5 worm cellular contexts compared by ENCODE assay signal in the genomic region with DNA sequence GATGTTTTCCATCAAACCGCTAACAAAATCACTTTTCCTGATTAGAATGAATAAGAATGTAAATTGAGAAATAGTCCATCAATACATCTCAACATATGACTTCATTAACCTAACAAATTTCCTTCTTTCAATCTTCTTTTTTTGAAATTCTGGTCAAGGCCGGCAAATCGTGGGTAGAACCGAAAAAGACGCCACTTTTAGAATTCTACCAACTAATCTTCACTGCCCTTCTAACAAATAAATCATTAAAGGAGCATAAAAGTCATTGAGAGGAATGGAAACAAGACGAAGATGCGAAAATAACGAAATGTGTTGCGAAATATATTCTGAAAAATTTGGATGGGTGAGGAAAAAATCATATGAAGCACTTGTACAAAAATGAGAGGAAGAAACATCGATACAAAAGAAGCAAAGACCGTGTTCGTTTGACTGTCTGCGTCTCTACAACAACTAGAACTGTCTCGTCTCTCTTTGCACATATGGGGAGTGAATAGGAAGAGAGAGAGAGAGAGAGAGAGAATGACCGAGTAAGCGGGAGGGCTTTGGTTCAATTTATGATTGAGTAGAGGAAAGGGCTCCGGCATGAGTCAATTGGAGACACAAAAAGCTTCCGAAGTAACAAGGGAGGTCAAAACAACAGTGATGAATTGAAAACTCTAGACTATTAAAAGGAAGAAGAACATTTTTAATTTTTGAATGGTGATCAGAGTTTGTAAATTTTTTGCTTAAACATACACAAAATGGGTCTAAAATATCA.
TF ChIP-seq lines count a peak whose summit lies in the region.

No protein-coding gene starts in this region.

TF ChIP-seq in whole organism, L1 larva, 84 proteins besides CTCF, POLR2A, EP300 and RAD21 (continued from another document):
- peak; percentile 79 for TF ChIP-seq nhr-85 (tag; lab: Kevin White, UChicago)
- peak; percentile 23 for TF ChIP-seq blmp-1 (tag; optimal IDR thresholded peaks at IDR 0.05; lab: Kevin White, UChicago)
- peak; percentile 16 to 29 for TF ChIP-seq efl-1 (optimal IDR thresholded peaks at IDR 0.05; lab: Kevin White, UChicago)
- peak in 1 of 2 experiments; percentile 91 for TF ChIP-seq efl-1 (GFP tag; optimal IDR thresholded peaks at IDR 0.05 in 1 of 2; lab: Kevin White, UChicago)
- peak; percentile 22 for TF ChIP-seq nhr-20 (tag; optimal IDR thresholded peaks at IDR 0.05; lab: Kevin White, UChicago)
- TF ChIP-seq lin-14 (GFP tag; optimal IDR thresholded peaks at IDR 0.05; lab: Kevin White, UChicago), result peak; percentile 38
- no peak for TF ChIP-seq ceh-88 (GFP tag; IDR thresholded peaks at IDR 0.05; lab: Robert Waterston, UW)
- no peak for TF ChIP-seq elt-3 (tag; optimal IDR thresholded peaks at IDR 0.05; lab: Kevin White, UChicago)

TF ChIP-seq in whole organism, L2 larva, 48 proteins besides CTCF, POLR2A, EP300 and RAD21 (continued from another document):
- TF ChIP-seq egl-27 (tag; optimal IDR thresholded peaks at IDR 0.05; lab: Kevin White, UChicago) (no peak), ama-1 (optimal IDR thresholded peaks at IDR 0.05; lab: Kevin White, UChicago) (no peak), elt-1 (tag; optimal IDR thresholded peaks at IDR 0.05; lab: Kevin White, UChicago) (no peak), Y55F3AM.14 (GFP tag; optimal IDR thresholded peaks at IDR 0.05; lab: Kevin White, UChicago) (no peak), mdl-1 (tag; optimal IDR thresholded peaks at IDR 0.05; lab: Kevin White, UChicago) (no peak), fos-1 (tag; optimal IDR thresholded peaks at IDR 0.05; lab: Kevin White, UChicago) (peak; percentile 40), ceh-82 (tag; optimal IDR thresholded peaks at IDR 0.05; lab: Kevin White, UChicago) (no peak), unc-39 (tag; optimal IDR thresholded peaks at IDR 0.05; lab: Kevin White, UChicago) (no peak), nhr-23 (tag; optimal IDR thresholded peaks at IDR 0.05; lab: Kevin White, UChicago) (no peak), mab-5 (tag; optimal IDR thresholded peaks at IDR 0.05; lab: Kevin White, UChicago) (no peak), lsy-2 (tag; optimal IDR thresholded peaks at IDR 0.05; lab: Kevin White, UChicago) (peak in 1 of 2 experiments; percentile 34), aly-2 (tag; optimal IDR thresholded peaks at IDR 0.05; lab: Kevin White, UChicago) (no peak), mbf-1 (tag; optimal IDR thresholded peaks at IDR 0.05; lab: Kevin White, UChicago) (no peak), dmd-4 (tag; optimal IDR thresholded peaks at IDR 0.05; lab: Kevin White, UChicago) (no peak), unc-62 (GFP tag; optimal IDR thresholded peaks at IDR 0.05; lab: Kevin White, UChicago) (no peak), ceh-16 (tag; optimal IDR thresholded peaks at IDR 0.05; lab: Kevin White, UChicago) (no peak), F13H6.1 (tag; optimal IDR thresholded peaks at IDR 0.05; lab: Kevin White, UChicago) (no peak), nhr-129 (tag; optimal IDR thresholded peaks at IDR 0.05; lab: Kevin White, UChicago) (peak; percentile 29), C34F6.9 (tag; optimal IDR thresholded peaks at IDR 0.05; lab: Kevin White, UChicago) (peak; percentile 43), nhr-77 (tag; optimal IDR thresholded peaks at IDR 0.05; lab: Kevin White, UChicago) (no peak), zag-1 (tag; optimal IDR thresholded peaks at IDR 0.05; lab: Kevin White, UChicago) (no peak)

TF ChIP-seq in whole organism, L3 larva, 47 proteins besides CTCF, POLR2A, EP300 and RAD21 (continued from another document):
- TF ChIP-seq R02D3.7 (tag; optimal IDR thresholded peaks at IDR 0.05; lab: Kevin White, UChicago), result no peak
TF ChIP-seq in whole organism, L3 larva: peak in this region for 8.

TF ChIP-seq in whole organism, L4 larva, 104 proteins besides CTCF, POLR2A, EP300 and RAD21 (continued from another document):
- TF ChIP-seq ceh-32 (tag; optimal IDR thresholded peaks at IDR 0.05; lab: Kevin White, UChicago; ENCODE audit: poor library complexity) (no peak), lsy-2 (tag; optimal IDR thresholded peaks at IDR 0.05; lab: Kevin White, UChicago) (peak in 1 of 2 experiments; percentile 38), mdl-1 (tag; optimal IDR thresholded peaks at IDR 0.05; lab: Kevin White, UChicago) (no peak), daf-16 (GFP tag; optimal IDR thresholded peaks at IDR 0.05; lab: Kevin White, UChicago) (no peak), daf-16 (tag; optimal IDR thresholded peaks at IDR 0.05; lab: Kevin White, UChicago) (peak; percentile 42)
TF ChIP-seq in whole organism, L4 larva: peak in this region for 9.

TF ChIP-seq in whole organism, late embryonic, 69 proteins besides CTCF, POLR2A, EP300 and RAD21 (continued from another document):
- TF ChIP-seq nhr-232 (tag; optimal IDR thresholded peaks at IDR 0.05; lab: Kevin White, UChicago) (no peak), ceh-34 (tag; optimal IDR thresholded peaks at IDR 0.05; lab: Kevin White, UChicago) (no peak), unc-42 (tag; optimal IDR thresholded peaks at IDR 0.05; lab: Kevin White, UChicago) (no peak), fax-1 (tag; optimal IDR thresholded peaks at IDR 0.05; lab: Kevin White, UChicago) (no peak), sox-2 (GFP tag; IDR thresholded peaks at IDR 0.05; lab: Robert Waterston, UW) (no peak; the same call in 1 of the 2 replicates), ztf-16 (tag; optimal IDR thresholded peaks at IDR 0.05; lab: Kevin White, UChicago) (no peak)
